ENCODE assay signal across 4 worm cellular contexts in genomic region chrIV:14612547-14613329, ce11.
A peak's percentile ranks its signal among the peaks of the same experiment; 100 is the strongest.
TF ChIP-seq lines count a peak whose summit lies in the region.

No protein-coding gene starts in this region.

TF ChIP-seq in whole organism, L1 larva, 84 proteins besides CTCF, POLR2A, EP300 and RAD21 (continued from another document and continues in another):
- TF ChIP-seq nhr-71 (tag; optimal IDR thresholded peaks at IDR 0.05; lab: Kevin White, UChicago) (peak; percentile 92), C34B4.2 (tag; optimal IDR thresholded peaks at IDR 0.05; lab: Kevin White, UChicago) (no peak), zip-4 (GFP tag; optimal IDR thresholded peaks at IDR 0.05; lab: Kevin White, UChicago) (no peak), mdl-1 (tag; optimal IDR thresholded peaks at IDR 0.05; lab: Kevin White, UChicago) (peak in 1 of 2 experiments; percentile 46), xbp-1 (tag; optimal IDR thresholded peaks at IDR 0.05; lab: Kevin White, UChicago) (peak; percentile 37), ama-1 (optimal IDR thresholded peaks at IDR 0.05; lab: Kevin White, UChicago) (no peak), vab-15 (tag; optimal IDR thresholded peaks at IDR 0.05; lab: Kevin White, UChicago) (peak; percentile 14), egl-27 (tag; optimal IDR thresholded peaks at IDR 0.05; lab: Kevin White, UChicago) (peak in 1 of 2 experiments; percentile 4), efl-3 (GFP tag; optimal IDR thresholded peaks at IDR 0.05; lab: Kevin White, UChicago) (no peak), C16A3.4 (tag; optimal IDR thresholded peaks at IDR 0.05; lab: Kevin White, UChicago) (peak; percentile 34), hlh-4 (tag; optimal IDR thresholded peaks at IDR 0.05; lab: Kevin White, UChicago) (no peak), elt-3 (tag; optimal IDR thresholded peaks at IDR 0.05; lab: Kevin White, UChicago) (peak in 5 of 6 experiments; percentile 2 to 82 (median 67)), dsc-1 (tag; optimal IDR thresholded peaks at IDR 0.05; lab: Kevin White, UChicago) (peak; percentile 4), mep-1 (tag; optimal IDR thresholded peaks at IDR 0.05; lab: Kevin White, UChicago) (peak; percentile 14), tlp-1 (tag; optimal IDR thresholded peaks at IDR 0.05; lab: Kevin White, UChicago) (no peak), nhr-84 (tag; optimal IDR thresholded peaks at IDR 0.05; lab: Kevin White, UChicago) (no peak), fkh-8 (tag; optimal IDR thresholded peaks at IDR 0.05; lab: Kevin White, UChicago) (no peak), hlh-17 (GFP tag; optimal IDR thresholded peaks at IDR 0.05; lab: Kevin White, UChicago; ENCODE audit: borderline replicate concordance) (no peak), alr-1 (tag; optimal IDR thresholded peaks at IDR 0.05; lab: Kevin White, UChicago; ENCODE audit: borderline replicate concordance) (no peak), grh-1 (GFP tag; IDR thresholded peaks at IDR 0.05; lab: Robert Waterston, UW) (0 out of 2 replicates have a peak, but pooled peaks have one; percentile 43), nhr-47 (tag; optimal IDR thresholded peaks at IDR 0.05; lab: Kevin White, UChicago) (peak; percentile 53), lin-13 (GFP tag; optimal IDR thresholded peaks at IDR 0.05; lab: Kevin White, UChicago) (no peak), tbx-2 (tag; optimal IDR thresholded peaks at IDR 0.05; lab: Kevin White, UChicago) (peak; percentile 46), unc-130 (tag; optimal IDR thresholded peaks at IDR 0.05; lab: Kevin White, UChicago) (no peak), ztf-11 (tag; optimal IDR thresholded peaks at IDR 0.05; lab: Kevin White, UChicago) (no peak), aly-2 (tag; optimal IDR thresholded peaks at IDR 0.05; lab: Kevin White, UChicago) (no peak), lin-14 (GFP tag; optimal IDR thresholded peaks at IDR 0.05; lab: Kevin White, UChicago) (peak; percentile 82), lir-3 (tag; optimal IDR thresholded peaks at IDR 0.05; lab: Kevin White, UChicago; ENCODE audit: poor library complexity) (no peak), ces-1 (GFP tag; optimal IDR thresholded peaks at IDR 0.05; lab: Kevin White, UChicago) (no peak), unc-98 (GFP tag; IDR thresholded peaks at IDR 0.05; lab: Robert Waterston, UW) (no peak), rnt-1 (tag; optimal IDR thresholded peaks at IDR 0.05; lab: Kevin White, UChicago) (peak; percentile 55), unc-86 (tag; optimal IDR thresholded peaks at IDR 0.05; lab: Kevin White, UChicago) (peak; percentile 9), zag-1 (tag; optimal IDR thresholded peaks at IDR 0.05; lab: Kevin White, UChicago) (no peak)

TF ChIP-seq in whole organism, L2 larva, 48 proteins besides CTCF, POLR2A, EP300 and RAD21 (continued from another document):
- TF ChIP-seq sma-3 (GFP tag; optimal IDR thresholded peaks at IDR 0.05; lab: Kevin White, UChicago) (peak; percentile 49), mdl-1 (tag; optimal IDR thresholded peaks at IDR 0.05; lab: Kevin White, UChicago) (peak; percentile 48 to 53), crh-2 (tag; optimal IDR thresholded peaks at IDR 0.05; lab: Kevin White, UChicago) (peak; percentile 70), unc-62 (GFP tag; optimal IDR thresholded peaks at IDR 0.05; lab: Kevin White, UChicago) (no peak), unc-39 (tag; optimal IDR thresholded peaks at IDR 0.05; lab: Kevin White, UChicago) (no peak), alr-1 (tag; optimal IDR thresholded peaks at IDR 0.05; lab: Kevin White, UChicago) (no peak), elt-3 (tag; optimal IDR thresholded peaks at IDR 0.05; lab: Kevin White, UChicago) (no peak), peb-1 (tag; optimal IDR thresholded peaks at IDR 0.05; lab: Kevin White, UChicago) (no peak), zag-1 (tag; optimal IDR thresholded peaks at IDR 0.05; lab: Kevin White, UChicago) (no peak), C34F6.9 (tag; optimal IDR thresholded peaks at IDR 0.05; lab: Kevin White, UChicago) (peak; percentile 32), F13H6.1 (tag; optimal IDR thresholded peaks at IDR 0.05; lab: Kevin White, UChicago) (peak; percentile 68), blmp-1 (tag; optimal IDR thresholded peaks at IDR 0.05; lab: Kevin White, UChicago; ENCODE audit: insufficient read depth) (peak; percentile 72), lsy-2 (tag; optimal IDR thresholded peaks at IDR 0.05; lab: Kevin White, UChicago) (peak in 1 of 2 experiments; percentile 68), ceh-82 (tag; optimal IDR thresholded peaks at IDR 0.05; lab: Kevin White, UChicago) (no peak), fos-1 (tag; optimal IDR thresholded peaks at IDR 0.05; lab: Kevin White, UChicago) (peak; percentile 58), ama-1 (optimal IDR thresholded peaks at IDR 0.05; lab: Kevin White, UChicago) (no peak), ztf-1 (GFP tag; conservative IDR thresholded peaks at IDR 0.05; lab: Robert Waterston, UW) (no peak), ceh-16 (tag; optimal IDR thresholded peaks at IDR 0.05; lab: Kevin White, UChicago) (no peak), nhr-6 (tag; optimal IDR thresholded peaks at IDR 0.05; lab: Kevin White, UChicago) (peak; percentile 74), mbf-1 (tag; optimal IDR thresholded peaks at IDR 0.05; lab: Kevin White, UChicago) (no peak), ZK546.5 (tag; optimal IDR thresholded peaks at IDR 0.05; lab: Kevin White, UChicago) (no peak), R02D3.7 (tag; optimal IDR thresholded peaks at IDR 0.05; lab: Kevin White, UChicago) (no peak), nhr-77 (tag; optimal IDR thresholded peaks at IDR 0.05; lab: Kevin White, UChicago) (no peak), nhr-129 (tag; optimal IDR thresholded peaks at IDR 0.05; lab: Kevin White, UChicago) (peak; percentile 85), unc-55 (GFP tag; optimal IDR thresholded peaks at IDR 0.05; lab: Kevin White, UChicago) (peak; percentile 45), elt-1 (tag; optimal IDR thresholded peaks at IDR 0.05; lab: Kevin White, UChicago) (no peak), sem-4 (tag; optimal IDR thresholded peaks at IDR 0.05; lab: Kevin White, UChicago) (no peak), ztf-11 (tag; optimal IDR thresholded peaks at IDR 0.05; lab: Kevin White, UChicago) (no peak), lin-39 (tag; optimal IDR thresholded peaks at IDR 0.05; lab: Kevin White, UChicago) (no peak), aly-2 (tag; optimal IDR thresholded peaks at IDR 0.05; lab: Kevin White, UChicago) (no peak), snpc-4 (tag; optimal IDR thresholded peaks at IDR 0.05; lab: Kevin White, UChicago) (no peak), sma-9 (GFP tag; optimal IDR thresholded peaks at IDR 0.05; lab: Kevin White, UChicago) (peak; percentile 96), sma-9 (tag; optimal IDR thresholded peaks at IDR 0.05; lab: Kevin White, UChicago) (no peak), nhr-11 (tag; optimal IDR thresholded peaks at IDR 0.05; lab: Kevin White, UChicago) (no peak), Y55F3AM.14 (GFP tag; optimal IDR thresholded peaks at IDR 0.05; lab: Kevin White, UChicago) (no peak)
TF ChIP-seq in whole organism, L2 larva: peak in this region for 16.

TF ChIP-seq in whole organism, L3 larva, 47 proteins besides CTCF, POLR2A, EP300 and RAD21 (continued from another document):
- TF ChIP-seq hmg-11 (tag; optimal IDR thresholded peaks at IDR 0.05; lab: Kevin White, UChicago) (no peak), fkh-2 (tag; optimal IDR thresholded peaks at IDR 0.05; lab: Kevin White, UChicago) (no peak), ZK546.5 (tag; optimal IDR thresholded peaks at IDR 0.05; lab: Kevin White, UChicago) (no peak), ztf-4 (tag; optimal IDR thresholded peaks at IDR 0.05; lab: Kevin White, UChicago) (no peak), ztf-11 (tag; optimal IDR thresholded peaks at IDR 0.05; lab: Kevin White, UChicago) (no peak), nhr-43 (tag; optimal IDR thresholded peaks at IDR 0.05; lab: Kevin White, UChicago; ENCODE audit: poor library complexity, severe bottlenecking) (peak; percentile 5), unc-62 (GFP tag; optimal IDR thresholded peaks at IDR 0.05; lab: Kevin White, UChicago) (no peak), elt-3 (tag; optimal IDR thresholded peaks at IDR 0.05; lab: Kevin White, UChicago) (peak in 1 of 3 experiments; percentile 57)

TF ChIP-seq in whole organism, L4 larva, 104 proteins besides CTCF, POLR2A, EP300 and RAD21 (continued from another document and continues in another):
- TF ChIP-seq duxl-1 (tag; optimal IDR thresholded peaks at IDR 0.05; lab: Kevin White, UChicago; ENCODE audit: poor library complexity): no peak
- no peak for TF ChIP-seq nhr-237 (tag; optimal IDR thresholded peaks at IDR 0.05; lab: Kevin White, UChicago)
- TF ChIP-seq pha-4 (GFP tag; IDR thresholded peaks at IDR 0.05; lab: Robert Waterston, UW): no peak
- TF ChIP-seq pha-4 (tag; optimal IDR thresholded peaks at IDR 0.05; lab: Kevin White, UChicago): peak; percentile 35
- peak; percentile 64 for TF ChIP-seq hlh-11 (tag; optimal IDR thresholded peaks at IDR 0.05; lab: Kevin White, UChicago)
- peak; percentile 46 for TF ChIP-seq nhr-10 (tag; optimal IDR thresholded peaks at IDR 0.05; lab: Kevin White, UChicago)
- peak in 1 of 2 experiments; percentile 91 for TF ChIP-seq hif-1 (tag; optimal IDR thresholded peaks at IDR 0.05; lab: Kevin White, UChicago)
- no peak for TF ChIP-seq mxl-2 (GFP tag; conservative IDR thresholded peaks at IDR 0.05; lab: Robert Waterston, UW)
- TF ChIP-seq lin-39 (tag; optimal IDR thresholded peaks at IDR 0.05; lab: Kevin White, UChicago): no peak
- TF ChIP-seq lim-7 (GFP tag; IDR thresholded peaks at IDR 0.05; lab: Robert Waterston, UW): no peak
- no peak for TF ChIP-seq unc-130 (GFP tag; optimal IDR thresholded peaks at IDR 0.05; lab: Kevin White, UChicago)
- TF ChIP-seq lir-3 (tag; optimal IDR thresholded peaks at IDR 0.05; lab: Kevin White, UChicago): no peak
- no peak; the same call in 1 of the 2 replicates for TF ChIP-seq tra-1 (GFP tag; IDR thresholded peaks at IDR 0.05; lab: Robert Waterston, UW)
- no peak for TF ChIP-seq Y5F2A.4 (GFP tag; optimal IDR thresholded peaks at IDR 0.05; lab: Kevin White, UChicago)
- no peak for TF ChIP-seq set-16 (GFP tag; IDR thresholded peaks at IDR 0.05; lab: Robert Waterston, UW)
- TF ChIP-seq spr-1 (tag; optimal IDR thresholded peaks at IDR 0.05; lab: Kevin White, UChicago): no peak
- no peak for TF ChIP-seq D1046.2 (GFP tag; IDR thresholded peaks at IDR 0.05; lab: Robert Waterston, UW)
- no peak for TF ChIP-seq nhr-102 (tag; optimal IDR thresholded peaks at IDR 0.05; lab: Kevin White, UChicago)
- TF ChIP-seq pqm-1 (tag; optimal IDR thresholded peaks at IDR 0.05; lab: Kevin White, UChicago): no peak
- TF ChIP-seq lin-15B (tag; optimal IDR thresholded peaks at IDR 0.05; lab: Kevin White, UChicago): no peak
- peak; percentile 64 for TF ChIP-seq mep-1 (tag; optimal IDR thresholded peaks at IDR 0.05; lab: Kevin White, UChicago)
- TF ChIP-seq F44E2.7 (GFP tag; IDR thresholded peaks at IDR 0.05; lab: Robert Waterston, UW): no peak
- no peak for TF ChIP-seq Y48G9A.11 (GFP tag; IDR thresholded peaks at IDR 0.05; lab: Robert Waterston, UW)
- TF ChIP-seq fkh-10 (GFP tag; optimal IDR thresholded peaks at IDR 0.05; lab: Kevin White, UChicago): no peak
- no peak for TF ChIP-seq lin-29 (GFP tag; IDR thresholded peaks at IDR 0.05; lab: Robert Waterston, UW)
- TF ChIP-seq ceh-82 (tag; optimal IDR thresholded peaks at IDR 0.05; lab: Kevin White, UChicago): no peak
- TF ChIP-seq skn-1 (tag; optimal IDR thresholded peaks at IDR 0.05; lab: Kevin White, UChicago): no peak
- no peak for TF ChIP-seq spr-3 (GFP tag; optimal IDR thresholded peaks at IDR 0.05; lab: Kevin White, UChicago)
- no peak for TF ChIP-seq madf-9 (GFP tag; conservative IDR thresholded peaks at IDR 0.05; lab: Robert Waterston, UW)
- TF ChIP-seq nhr-48 (tag; optimal IDR thresholded peaks at IDR 0.05; lab: Kevin White, UChicago): peak; percentile 73
- no peak for TF ChIP-seq ceh-44 (GFP tag; IDR thresholded peaks at IDR 0.05; lab: Robert Waterston, UW)
- no peak for TF ChIP-seq dmd-9 (GFP tag; IDR thresholded peaks at IDR 0.05; lab: Robert Waterston, UW)
- no peak for TF ChIP-seq daf-16 (GFP tag; optimal IDR thresholded peaks at IDR 0.05; lab: Kevin White, UChicago)
- TF ChIP-seq daf-16 (tag; optimal IDR thresholded peaks at IDR 0.05; lab: Kevin White, UChicago): peak; percentile 93
- no peak for TF ChIP-seq mdt-29 (GFP tag; IDR thresholded peaks at IDR 0.05; lab: Robert Waterston, UW)
- peak; percentile 27 for TF ChIP-seq mxl-3 (GFP tag; optimal IDR thresholded peaks at IDR 0.05; lab: Kevin White, UChicago)
- TF ChIP-seq saeg-2 (GFP tag; IDR thresholded peaks at IDR 0.05; lab: Robert Waterston, UW): no peak
- TF ChIP-seq unc-62 (GFP tag; optimal IDR thresholded peaks at IDR 0.05 in 1 of 2; lab: Kevin White, UChicago): peak in 1 of 2 experiments; percentile 96
- no peak for TF ChIP-seq unc-62 (tag; optimal IDR thresholded peaks at IDR 0.05; lab: Kevin White, UChicago)
- no peak for TF ChIP-seq ZK337.2 (GFP tag; IDR thresholded peaks at IDR 0.05; lab: Robert Waterston, UW)
- TF ChIP-seq nhr-6 (tag; optimal IDR thresholded peaks at IDR 0.05; lab: Kevin White, UChicago): peak; percentile 31
- peak; percentile 22 to 33 for TF ChIP-seq lsy-2 (tag; optimal IDR thresholded peaks at IDR 0.05; lab: Kevin White, UChicago)
- TF ChIP-seq zip-2 (tag; optimal IDR thresholded peaks at IDR 0.05; lab: Kevin White, UChicago): peak; percentile 63
- TF ChIP-seq zag-1 (tag; optimal IDR thresholded peaks at IDR 0.05; lab: Kevin White, UChicago): no peak
- no peak for TF ChIP-seq attf-4 (tag; optimal IDR thresholded peaks at IDR 0.05; lab: Kevin White, UChicago)
- no peak for TF ChIP-seq daf-12 (tag; optimal IDR thresholded peaks at IDR 0.05; lab: Kevin White, UChicago)
- no peak for TF ChIP-seq snpc-4 (tag; optimal IDR thresholded peaks at IDR 0.05; lab: Kevin White, UChicago)
- no peak for TF ChIP-seq zfp-3 (GFP tag; conservative IDR thresholded peaks at IDR 0.05; lab: Robert Waterston, UW)
- TF ChIP-seq nhr-76 (tag; optimal IDR thresholded peaks at IDR 0.05; lab: Kevin White, UChicago): peak; percentile 31
- TF ChIP-seq nhr-111 (GFP tag; optimal IDR thresholded peaks at IDR 0.05; lab: Kevin White, UChicago): no peak
- TF ChIP-seq Y105C5A.15 (GFP tag; IDR thresholded peaks at IDR 0.05; lab: Robert Waterston, UW): no peak
- no peak for TF ChIP-seq vab-7 (GFP tag; IDR thresholded peaks at IDR 0.05; lab: Robert Waterston, UW)
- no peak for TF ChIP-seq fos-1 (tag; optimal IDR thresholded peaks at IDR 0.05; lab: Kevin White, UChicago)
- TF ChIP-seq dmd-8 (GFP tag; IDR thresholded peaks at IDR 0.05; lab: Robert Waterston, UW): no peak
- TF ChIP-seq cey-2 (tag; optimal IDR thresholded peaks at IDR 0.05; lab: Kevin White, UChicago; ENCODE audit: borderline replicate concordance, insufficient read depth): peak; percentile 12
- no peak for TF ChIP-seq arid-1 (GFP tag; conservative IDR thresholded peaks at IDR 0.05; lab: Robert Waterston, UW)
- peak; percentile 51 for TF ChIP-seq nhr-77 (tag; optimal IDR thresholded peaks at IDR 0.05; lab: Kevin White, UChicago)
- TF ChIP-seq egl-27 (tag; optimal IDR thresholded peaks at IDR 0.05; lab: Kevin White, UChicago): no peak
- peak; percentile 34 for TF ChIP-seq hlh-30 (tag; optimal IDR thresholded peaks at IDR 0.05; lab: Kevin White, UChicago; ENCODE audit: insufficient read depth)
- TF ChIP-seq ceh-32 (tag; optimal IDR thresholded peaks at IDR 0.05; lab: Kevin White, UChicago; ENCODE audit: poor library complexity): no peak
- peak; percentile 90 for TF ChIP-seq dmd-6 (GFP tag; IDR thresholded peaks at IDR 0.05; lab: Robert Waterston, UW)
- TF ChIP-seq ama-1 (optimal IDR thresholded peaks at IDR 0.05; lab: Kevin White, UChicago): no peak
- TF ChIP-seq zip-11 (GFP tag; IDR thresholded peaks at IDR 0.05; lab: Robert Waterston, UW): no peak
- peak; percentile 21 for TF ChIP-seq nhr-11 (tag; optimal IDR thresholded peaks at IDR 0.05; lab: Kevin White, UChicago)
- peak; percentile 67 for TF ChIP-seq dve-1 (tag; optimal IDR thresholded peaks at IDR 0.05; lab: Kevin White, UChicago; ENCODE audit: insufficient read depth)
- no peak for TF ChIP-seq ctbp-1 (GFP tag; IDR thresholded peaks at IDR 0.05; lab: Robert Waterston, UW)
- TF ChIP-seq mdl-1 (tag; optimal IDR thresholded peaks at IDR 0.05; lab: Kevin White, UChicago): peak; percentile 39 to 67
- no peak for TF ChIP-seq nhr-42 (GFP tag; IDR thresholded peaks at IDR 0.05; lab: Robert Waterston, UW)
- peak; percentile 33 for TF ChIP-seq gei-8 (GFP tag; optimal IDR thresholded peaks at IDR 0.05; lab: Kevin White, UChicago)
